Worm (Caenorhabditis elegans): ENCODE measurements around the gene egas-1.

The egas-1 gene

DNA sequence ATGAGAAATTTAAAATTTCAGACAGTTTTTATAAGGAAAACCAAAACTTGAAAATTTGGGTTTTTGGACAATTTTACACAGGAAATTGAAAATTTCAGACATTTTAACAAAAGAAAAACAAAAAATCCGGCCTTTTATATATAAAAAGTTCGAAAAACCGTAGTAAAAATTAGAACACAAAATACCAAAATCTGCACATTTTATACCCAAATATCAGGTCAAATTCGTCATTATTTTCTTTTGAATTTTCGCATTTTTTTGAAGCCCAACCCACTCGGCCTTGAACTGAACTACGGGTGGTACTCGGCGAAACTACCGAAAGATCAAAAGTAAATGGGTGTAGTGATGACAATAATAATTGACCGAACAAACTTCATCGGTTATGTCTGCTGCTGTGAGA, 27.1 kb downstream of the egas-1 start:
- TF ChIP-seq ttx-3 (tag; optimal IDR thresholded peaks at IDR 0.05) (no peak), fkh-10 (GFP tag; optimal IDR thresholded peaks at IDR 0.05) (no peak), T23F11.4 (GFP tag; optimal IDR thresholded peaks at IDR 0.05) (no peak), ceh-9 (tag; optimal IDR thresholded peaks at IDR 0.05) (no peak), pag-3 (tag; optimal IDR thresholded peaks at IDR 0.05; ENCODE audit: borderline replicate concordance) (no peak)

DNA sequence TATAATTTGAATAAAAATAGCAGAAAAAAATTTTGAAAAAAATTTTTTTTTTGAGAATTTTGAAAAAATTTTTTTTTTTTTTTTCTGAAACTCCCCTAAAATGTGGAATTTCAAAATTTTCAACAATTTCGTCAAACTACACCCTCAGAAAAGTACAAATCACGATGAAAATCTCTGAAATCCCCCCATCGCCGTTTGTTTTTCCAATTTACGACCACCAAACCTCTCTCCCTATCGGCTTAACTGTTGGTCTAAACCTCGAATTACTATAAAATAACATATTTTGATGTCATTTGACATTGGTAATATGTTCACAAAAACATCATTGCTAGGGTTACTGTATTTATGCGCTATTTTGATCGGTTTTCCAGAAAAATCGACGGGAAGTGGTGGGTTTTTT, 29.9 kb downstream of the egas-1 start, which contains the start of gene Y69H2.10:
Y69H2.10 (plus strand) TSS at position 301 of the 400 bp plus-strand sequence.
- no peak for TF ChIP-seq pag-3 (tag; optimal IDR thresholded peaks at IDR 0.05; ENCODE audit: borderline replicate concordance)
- no peak for TF ChIP-seq tbx-7 (tag; optimal IDR thresholded peaks at IDR 0.05)
- no peak for TF ChIP-seq dmd-4 (tag; optimal IDR thresholded peaks at IDR 0.05; ENCODE audit: borderline replicate concordance)
- no peak for TF ChIP-seq ztf-16 (tag; optimal IDR thresholded peaks at IDR 0.05)
- no peak for TF ChIP-seq ceh-19 (GFP tag; optimal IDR thresholded peaks at IDR 0.05)
- no peak for TF ChIP-seq ceh-22 (tag; optimal IDR thresholded peaks at IDR 0.05)
- TF ChIP-seq sdc-2 (tag; optimal IDR thresholded peaks at IDR 0.05), result no peak
- no peak for TF ChIP-seq hlh-30 (tag; optimal IDR thresholded peaks at IDR 0.05; ENCODE audit: insufficient read depth)
- no peak for TF ChIP-seq ets-4 (tag; optimal IDR thresholded peaks at IDR 0.05)
- TF ChIP-seq sox-2 (GFP tag; IDR thresholded peaks at IDR 0.05), result no peak
- TF ChIP-seq zip-5 (tag; optimal IDR thresholded peaks at IDR 0.05), result no peak
- TF ChIP-seq pqm-1 (tag; optimal IDR thresholded peaks at IDR 0.05), result no peak
- no peak for TF ChIP-seq unc-3 (GFP tag; conservative IDR thresholded peaks at IDR 0.05)
- TF ChIP-seq unc-3 (tag; optimal IDR thresholded peaks at IDR 0.05), result no peak

- no peak for TF ChIP-seq ref-2 (tag; optimal IDR thresholded peaks at IDR 0.05)
- no peak for TF ChIP-seq unc-42 (tag; optimal IDR thresholded peaks at IDR 0.05)
- TF ChIP-seq pqm-1 (tag; optimal IDR thresholded peaks at IDR 0.05), result no peak
- TF ChIP-seq ceh-30 (tag; optimal IDR thresholded peaks at IDR 0.05), result no peak
- no peak for TF ChIP-seq Y22D7AL.16 (tag; optimal IDR thresholded peaks at IDR 0.05)
- no peak for TF ChIP-seq ceh-34 (tag; optimal IDR thresholded peaks at IDR 0.05)
- TF ChIP-seq ceh-6 (GFP tag; optimal IDR thresholded peaks at IDR 0.05), result no peak
- no peak for TF ChIP-seq pat-9 (tag; optimal IDR thresholded peaks at IDR 0.05)
- no peak for TF ChIP-seq C38D4.7 (GFP tag; optimal IDR thresholded peaks at IDR 0.05)
- no peak for TF ChIP-seq madf-2 (tag; optimal IDR thresholded peaks at IDR 0.05)
- no peak for TF ChIP-seq zip-5 (tag; optimal IDR thresholded peaks at IDR 0.05)
- TF ChIP-seq hlh-8 (tag; optimal IDR thresholded peaks at IDR 0.05), result no peak
- no peak for TF ChIP-seq fax-1 (tag; optimal IDR thresholded peaks at IDR 0.05)
- TF ChIP-seq dve-1 (tag; optimal IDR thresholded peaks at IDR 0.05), result no peak
- no peak for TF ChIP-seq syd-9 (tag; optimal IDR thresholded peaks at IDR 0.05)
- no peak for TF ChIP-seq elt-4 (tag; optimal IDR thresholded peaks at IDR 0.05)
- TF ChIP-seq rnt-1 (tag; optimal IDR thresholded peaks at IDR 0.05), result no peak
- TF ChIP-seq fkh-6 (tag; optimal IDR thresholded peaks at IDR 0.05), result no peak
- no peak for TF ChIP-seq T23F11.4 (GFP tag; optimal IDR thresholded peaks at IDR 0.05)
Measured at ce11 chrV:18671811-18672210, 31.7 kb downstream of the egas-1 start.

- TF ChIP-seq tbx-7 (tag; optimal IDR thresholded peaks at IDR 0.05) (no peak), lim-6 (tag; optimal IDR thresholded peaks at IDR 0.05) (no peak), elt-4 (tag; optimal IDR thresholded peaks at IDR 0.05) (no peak), ceh-31 (tag; optimal IDR thresholded peaks at IDR 0.05) (no peak), che-1 (tag; optimal IDR thresholded peaks at IDR 0.05) (no peak), pat-9 (tag; optimal IDR thresholded peaks at IDR 0.05) (no peak), C38D4.7 (GFP tag; optimal IDR thresholded peaks at IDR 0.05) (no peak)
Measured at ce11 chrV:18674367-18674766, 34.3 kb downstream of the egas-1 start.
